Fruit fly (Drosophila melanogaster) whole organism, embryonic: ENCODE results near the gene dbe.

ENCODE experiments used
- Atf6 ChIP-seq: fragments of 200-800 bp; sonication (Bioruptor generic); IDR thresholded peaks from 2 replicates; pipeline ENCODE4 v1.3.6; 2022; ENCODE audit warnings: missing biosample characterization, missing genetic modification characterization
- BEAF-32 ChIP-seq: fragments of 200-800 bp; sonication (Bioruptor generic); optimal IDR thresholded peaks from 3 replicates; lab custom pipeline; 2017; ENCODE audit warnings: missing biosample characterization, missing genetic modification characterization, mild to moderate bottlenecking, moderate library complexity, missing genetic modification reagents
- CG10267 ChIP-seq: fragments of 200-800 bp; sonication (Bioruptor generic); optimal IDR thresholded peaks from 2 replicates; lab custom pipeline; 2018; ENCODE audit warnings: missing biosample characterization, mild to moderate bottlenecking, missing genetic modification characterization, moderate library complexity
- CG11247 ChIP-seq: fragments of 200-800 bp; sonication (Bioruptor generic); IDR thresholded peaks from 2 replicates; pipeline ENCODE4 v1.3.6; 2022; ENCODE audit warnings: missing biosample characterization, missing genetic modification characterization
- CG12071 ChIP-seq: fragments of 200-800 bp; sonication (Bioruptor generic); optimal IDR thresholded peaks from 3 replicates; lab custom pipeline; 2018; ENCODE audit warnings: missing biosample characterization, mild to moderate bottlenecking, missing genetic modification characterization
- CG1233 ChIP-seq: fragments of 200-800 bp; sonication (Bioruptor generic); optimal IDR thresholded peaks from 4 replicates; lab custom pipeline; 2018; ENCODE audit warnings: missing biosample characterization, mild to moderate bottlenecking, missing genetic modification characterization
- CG14667 ChIP-seq: fragments of 200-800 bp; sonication (Bioruptor generic); IDR thresholded peaks from 2 replicates; pipeline ENCODE4 v1.3.6; 2022; ENCODE audit warnings: missing biosample characterization, missing genetic modification characterization
- CG1832 ChIP-seq: fragments of 200-800 bp; sonication (Bioruptor generic); optimal IDR thresholded peaks from 2 replicates; lab custom pipeline; 2017; ENCODE audit warnings: missing biosample characterization, mild to moderate bottlenecking, missing genetic modification characterization, inconsistent platforms
- CG2116 ChIP-seq: fragments of 200-800 bp; sonication (Bioruptor generic); optimal IDR thresholded peaks from 3 replicates; lab custom pipeline; 2018; ENCODE audit warnings: missing biosample characterization, mild to moderate bottlenecking, missing genetic modification characterization
- CG7556 ChIP-seq: fragments of 200-800 bp; sonication (Bioruptor generic); optimal IDR thresholded peaks from 2 replicates; lab custom pipeline; 2017; ENCODE audit warnings: missing biosample characterization, mild to moderate bottlenecking, missing genetic modification characterization
- CG7928 ChIP-seq: fragments of 200-800 bp; sonication (Bioruptor generic); optimal IDR thresholded peaks from 2 replicates; lab custom pipeline; 2017; ENCODE audit warnings: missing biosample characterization, mild to moderate bottlenecking, missing genetic modification characterization
- CG7987 ChIP-seq: fragments of 200-800 bp; sonication (Bioruptor generic); optimal IDR thresholded peaks from 2 replicates; lab custom pipeline; 2018; ENCODE audit warnings: missing biosample characterization, mild to moderate bottlenecking, missing genetic modification characterization, moderate library complexity
- CG9727 ChIP-seq: fragments of 200-800 bp; sonication (Bioruptor generic); optimal IDR thresholded peaks from 3 replicates; lab custom pipeline; 2017; ENCODE audit warnings: missing biosample characterization, mild to moderate bottlenecking, missing genetic modification characterization
- Camta ChIP-seq: fragments of 200-800 bp; sonication (Bioruptor generic); optimal IDR thresholded peaks from 2 replicates; lab custom pipeline; 2016; ENCODE audit warnings: missing biosample characterization, missing genetic modification characterization
- Dek ChIP-seq: fragments of 200-800 bp; sonication (Bioruptor generic); optimal IDR thresholded peaks from 3 replicates; lab custom pipeline; 2019; ENCODE audit warnings: missing biosample characterization, mild to moderate bottlenecking, missing genetic modification characterization, moderate library complexity
- E2f1 ChIP-seq: fragments of 200-800 bp; sonication (Bioruptor generic); IDR thresholded peaks from 2 replicates; pipeline ENCODE4 v1.3.6; 2022; ENCODE audit warnings: missing biosample characterization, missing genetic modification characterization
- Eip74EF ChIP-seq, 2 experiments: fragments of 200-800 bp in 1 of 2; fragments of >200 bp in 1 of 2; sonication (Bioruptor generic) in 1 of 2; optimal IDR thresholded peaks; 2 replicates each; lab custom pipeline; 2017 to 2019; ENCODE audit warnings: missing biosample characterization in 2 of 2, missing genetic modification characterization in 2 of 2, mild to moderate bottlenecking in 1 of 2, moderate library complexity in 1 of 2
- Ets97D ChIP-seq: fragments of 200-800 bp; sonication (Bioruptor generic); optimal IDR thresholded peaks from 3 replicates; lab custom pipeline; 2016; ENCODE audit warnings: missing biosample characterization, missing genetic modification characterization
- Gsc ChIP-seq: fragments of 200-800 bp; sonication (Bioruptor generic); IDR thresholded peaks from 2 replicates; pipeline ENCODE4 v1.3.6; 2022; ENCODE audit warnings: missing biosample characterization, missing genetic modification characterization
- Gug ChIP-seq: fragments of 200-800 bp; sonication (Bioruptor generic); IDR thresholded peaks from 4 replicates; pipeline ENCODE4 v1.3.6; 2022; ENCODE audit warnings: missing biosample characterization, missing genetic modification characterization
- H2.0 ChIP-seq: fragments of 200-800 bp; sonication (Bioruptor generic); IDR thresholded peaks from 2 replicates; pipeline ENCODE4 v1.3.6; 2022; ENCODE audit warnings: missing biosample characterization, missing genetic modification characterization
- HmgD ChIP-seq: fragments of 200-800 bp; sonication (Bioruptor generic); optimal IDR thresholded peaks from 3 replicates; lab custom pipeline; 2016; ENCODE audit warnings: missing biosample characterization, missing genetic modification characterization
- Max ChIP-seq: fragments of 200-800 bp; sonication (Bioruptor generic); optimal IDR thresholded peaks from 2 replicates; lab custom pipeline; 2016; ENCODE audit warnings: missing biosample characterization, mild to moderate bottlenecking, missing genetic modification characterization
- Med ChIP-seq: fragments of 200-800 bp; sonication (Bioruptor generic); peaks from one replicate; lab custom pipeline; 2016; ENCODE audit warnings: missing biosample characterization, missing genetic modification characterization, mild to moderate bottlenecking, inconsistent platforms, moderate library complexity
- Mes4 ChIP-seq: fragments of 200-800 bp; sonication (Bioruptor generic); optimal IDR thresholded peaks from 2 replicates; lab custom pipeline; 2016; ENCODE audit warnings: missing biosample characterization, missing genetic modification characterization
- Oli ChIP-seq: fragments of 200-800 bp; sonication (Bioruptor generic); optimal IDR thresholded peaks from 2 replicates; lab custom pipeline; 2018; ENCODE audit warnings: missing biosample characterization, mild to moderate bottlenecking, missing genetic modification characterization, moderate library complexity
- Opbp ChIP-seq: fragments of 200-800 bp; sonication (Bioruptor generic); IDR thresholded peaks from 3 replicates; pipeline ENCODE4 v1.3.6; 2022; ENCODE audit warnings: missing biosample characterization, missing genetic modification characterization; ENCODE audit not compliant: partially characterized antibody
- Rfx ChIP-seq: fragments of 200-800 bp; sonication (Bioruptor generic); IDR thresholded peaks from 2 replicates; pipeline ENCODE4 v1.3.6; 2022; ENCODE audit warnings: missing biosample characterization, missing genetic modification characterization
- Rx ChIP-seq: fragments of 200-800 bp; sonication (Bioruptor generic); IDR thresholded peaks from 2 replicates; pipeline ENCODE4 v1.3.6; 2022; ENCODE audit warnings: missing biosample characterization, missing genetic modification characterization
- Xbp1 ChIP-seq: fragments of 200-800 bp; sonication (Bioruptor generic); optimal IDR thresholded peaks from 3 replicates; lab custom pipeline; 2016; ENCODE audit warnings: missing biosample characterization, mild to moderate bottlenecking, missing genetic modification characterization
- amos ChIP-seq: fragments of 200-800 bp; sonication (Bioruptor generic); IDR thresholded peaks from 2 replicates; pipeline ENCODE4 v1.3.6; 2022; ENCODE audit warnings: missing biosample characterization, missing genetic modification characterization; ENCODE audit not compliant: partially characterized antibody
- ara ChIP-seq: fragments of 200-800 bp; sonication (Bioruptor generic); IDR thresholded peaks from 2 replicates; pipeline ENCODE4 v1.3.6; 2022; ENCODE audit warnings: missing biosample characterization, missing genetic modification characterization
- br ChIP-seq: fragments of >200 bp; optimal IDR thresholded peaks from 2 replicates; lab custom pipeline; 2017
- btn ChIP-seq: fragments of 200-800 bp; sonication (Bioruptor generic); optimal IDR thresholded peaks from 2 replicates; lab custom pipeline; 2016; ENCODE audit warnings: missing biosample characterization, missing genetic modification characterization
- chif ChIP-seq, 2 experiments: fragments of 200-800 bp; sonication (Bioruptor generic); optimal IDR thresholded peaks; 3 replicates each; lab custom pipeline; 2016; ENCODE audit warnings: missing biosample characterization in 2 of 2, missing genetic modification characterization in 2 of 2
- dysf ChIP-seq: fragments of 200-800 bp; sonication (Bioruptor generic); IDR thresholded peaks from 3 replicates; pipeline ENCODE4 v1.3.6; 2022; ENCODE audit warnings: missing biosample characterization, missing genetic modification characterization
- fd3F ChIP-seq: fragments of 200-800 bp; sonication (Bioruptor generic); optimal IDR thresholded peaks from 2 replicates; lab custom pipeline; 2018; ENCODE audit warnings: missing biosample characterization, mild to moderate bottlenecking, missing genetic modification characterization, moderate library complexity
- gfzf ChIP-seq: fragments of 200-800 bp; sonication (Bioruptor generic); optimal IDR thresholded peaks from 2 replicates; lab custom pipeline; 2016; ENCODE audit warnings: missing biosample characterization, mild to moderate bottlenecking, missing genetic modification characterization, moderate library complexity
- gro ChIP-seq: fragments of 200-800 bp; sonication (Bioruptor generic); optimal IDR thresholded peaks from 2 replicates; lab custom pipeline; 2016; ENCODE audit warnings: missing biosample characterization, missing genetic modification characterization
- jing ChIP-seq: fragments of 200-800 bp; sonication (Bioruptor generic); optimal IDR thresholded peaks from 2 replicates; lab custom pipeline; 2018; ENCODE audit warnings: missing biosample characterization, mild to moderate bottlenecking, missing genetic modification characterization
- kay ChIP-seq: fragments of 200-800 bp; sonication (Bioruptor generic); optimal IDR thresholded peaks from 2 replicates; lab custom pipeline; 2016; ENCODE audit warnings: missing biosample characterization, missing genetic modification characterization
- lilli ChIP-seq: fragments of 200-800 bp; sonication (Bioruptor generic); optimal IDR thresholded peaks from 3 replicates; lab custom pipeline; 2016; ENCODE audit warnings: missing biosample characterization, missing genetic modification characterization
- pum ChIP-seq: fragments of 200-800 bp; sonication (Bioruptor generic); optimal IDR thresholded peaks from 2 replicates; lab custom pipeline; 2016; ENCODE audit warnings: missing biosample characterization, missing genetic modification characterization
- slbo ChIP-seq: fragments of 200-800 bp; sonication (Bioruptor generic); IDR thresholded peaks from 2 replicates; pipeline ENCODE4 v1.3.6; 2022; ENCODE audit warnings: missing biosample characterization, missing genetic modification characterization
- slp2 ChIP-seq: fragments of 200-800 bp; sonication (Bioruptor generic); optimal IDR thresholded peaks from 2 replicates; lab custom pipeline; 2016; ENCODE audit warnings: missing biosample characterization, missing genetic modification characterization
- stc ChIP-seq: fragments of 200-800 bp; sonication (Bioruptor generic); IDR thresholded peaks from 2 replicates; pipeline ENCODE4 v1.3.6; 2022; ENCODE audit warnings: missing biosample characterization, missing genetic modification characterization
- tgo ChIP-seq: fragments of 200-800 bp; sonication (Bioruptor generic); IDR thresholded peaks from 3 replicates; pipeline ENCODE4 v1.3.6; 2022; ENCODE audit warnings: missing biosample characterization, missing genetic modification characterization
- tll ChIP-seq, 2 experiments: fragments of 200-800 bp in 1 of 2; fragments of >200 bp in 1 of 2; sonication (Bioruptor generic) in 1 of 2; optimal IDR thresholded peaks; 2 replicates each; lab custom pipeline; 2017 to 2019; ENCODE audit warnings: missing biosample characterization in 2 of 2, missing genetic modification characterization in 2 of 2, mild to moderate bottlenecking in 1 of 2, moderate library complexity in 1 of 2
- toy ChIP-seq: fragments of 200-800 bp; sonication (Bioruptor generic); IDR thresholded peaks from 2 replicates; pipeline ENCODE4 v1.3.6; 2022; ENCODE audit warnings: missing biosample characterization, missing genetic modification characterization
- unpg ChIP-seq: fragments of 200-800 bp; sonication (Bioruptor generic); optimal IDR thresholded peaks from 3 replicates; lab custom pipeline; 2018; ENCODE audit warnings: missing biosample characterization, mild to moderate bottlenecking, missing genetic modification characterization, moderate library complexity

dbe gene

DNA sequence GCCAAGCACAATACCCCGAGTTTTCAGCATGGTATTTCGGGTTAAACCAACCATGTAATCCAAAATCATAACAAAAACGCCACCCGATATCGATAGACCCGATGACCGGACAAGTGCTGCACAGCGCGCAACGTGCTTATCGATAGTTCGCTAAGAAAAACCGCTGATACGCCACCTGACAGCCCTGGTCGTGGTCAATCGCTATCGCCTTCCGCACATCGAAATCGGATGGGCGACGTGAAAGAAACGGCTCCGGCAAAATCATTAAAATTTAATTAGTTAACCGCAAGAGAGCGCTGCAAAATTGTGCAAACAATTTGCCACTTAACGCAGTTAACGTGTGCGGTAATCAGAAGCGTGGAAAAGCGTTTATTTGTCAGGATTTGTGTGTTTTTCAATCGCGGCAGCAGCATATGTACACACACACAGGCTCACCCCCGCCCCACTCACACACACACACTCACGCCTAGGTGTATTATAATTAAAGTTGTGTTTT, 43.8 kb downstream of the dbe start, which contains the start of the genes CG3862 and dock (continued):
- TF ChIP-seq BEAF-32, result peak; percentile 95
- no peak for TF ChIP-seq tgo (GFP tag; lab: Robert Waterston, UW)
- TF ChIP-seq pum (GFP tag; lab: Kevin White, UChicago), result peak; percentile 63
- peak; percentile 91 for TF ChIP-seq CG10267 (tag; lab: Kevin White, UChicago)
- TF ChIP-seq CG7556 (GFP tag; lab: Kevin White, UChicago), result peak; percentile 47
- TF ChIP-seq H2.0, result no peak; the same call in 1 of the 2 replicates
- TF ChIP-seq btn, result no peak
- peak in 1 of 2 experiments; percentile 66 for TF ChIP-seq Eip74EF (GFP tag; optimal IDR thresholded peaks at IDR 0.05; lab: Kevin White, UChicago)
- TF ChIP-seq jing, result no peak
- TF ChIP-seq Dek (tag; lab: Kevin White, UChicago), result peak; percentile 36
- TF ChIP-seq Oli (tag; lab: Kevin White, UChicago), result no peak
- peak; percentile 26 for TF ChIP-seq CG12071 (GFP tag; lab: Kevin White, UChicago)
- no peak for TF ChIP-seq stc (GFP tag; lab: Robert Waterston, UW)
- 0 out of 2 replicates have a peak, but pooled peaks have one; percentile 25 for TF ChIP-seq Atf6 (GFP tag; lab: Robert Waterston, UW)
- TF ChIP-seq Opbp (GFP tag; lab: Robert Waterston, UW), result peak; percentile 97
- no peak for TF ChIP-seq dysf
- TF ChIP-seq Ets97D (GFP tag; lab: Kevin White, UChicago), result peak; percentile 85
- peak; percentile 75 for TF ChIP-seq slbo (GFP tag; lab: Robert Waterston, UW)
- TF ChIP-seq gfzf (GFP tag; lab: Kevin White, UChicago), result peak; percentile 48
- no peak for TF ChIP-seq slp2
- 0 out of 2 replicates have a peak, but pooled peaks have one; percentile 21 for TF ChIP-seq Rx (GFP tag; lab: Robert Waterston, UW)
- peak; percentile 8 for TF ChIP-seq Mes4 (GFP tag; lab: Kevin White, UChicago)
- TF ChIP-seq CG11247, result peak; percentile 56; the same call in 1 of the 2 replicates
- TF ChIP-seq ara (GFP tag; lab: Robert Waterston, UW), result peak; percentile 37; the same call in 1 of the 2 replicates
- TF ChIP-seq HmgD, result peak; percentile 83
- TF ChIP-seq CG7928 (GFP tag; lab: Kevin White, UChicago), result peak; percentile 88
- TF ChIP-seq Max, result peak; percentile 64
- no peak for TF ChIP-seq toy (GFP tag; lab: Robert Waterston, UW)
- TF ChIP-seq br (lab: Kevin White, UChicago), result no peak
- peak; percentile 33 for TF ChIP-seq unpg (GFP tag; lab: Kevin White, UChicago)
- peak; percentile 50 for TF ChIP-seq Xbp1 (GFP tag; lab: Kevin White, UChicago)
- TF ChIP-seq CG7987, result peak; percentile 71
- peak; percentile 77 for TF ChIP-seq gro (GFP tag; lab: Kevin White, UChicago)
- TF ChIP-seq CG14667, result no peak
- no peak for TF ChIP-seq E2f1
- TF ChIP-seq amos (GFP tag; lab: Robert Waterston, UW), result peak; percentile 95
- peak; percentile 97 for TF ChIP-seq Med (GFP tag; lab: Kevin White, UChicago)
- peak; percentile 46 for TF ChIP-seq kay (GFP tag; lab: Kevin White, UChicago)
- TF ChIP-seq chif (GFP tag; optimal IDR thresholded peaks at IDR 0.05; lab: Kevin White, UChicago), result peak; percentile 7 to 28
- peak; percentile 71 for TF ChIP-seq Rfx
- TF ChIP-seq CG2116, result peak; percentile 88
- TF ChIP-seq CG9727, result peak; percentile 51
- no peak for TF ChIP-seq tll (GFP tag; optimal IDR thresholded peaks at IDR 0.05; lab: Kevin White, UChicago)
- TF ChIP-seq lilli, result peak; percentile 65
- TF ChIP-seq fd3F (GFP tag; lab: Kevin White, UChicago), result peak; percentile 29
- peak; percentile 11; the same call in 1 of the 4 replicates for TF ChIP-seq Gug (GFP tag; lab: Robert Waterston, UW)
- peak; percentile 43 for TF ChIP-seq CG1233 (GFP tag; lab: Kevin White, UChicago)
- TF ChIP-seq Camta (GFP tag; lab: Kevin White, UChicago), result no peak
- no peak for TF ChIP-seq Gsc (GFP tag; lab: Robert Waterston, UW)
- TF ChIP-seq CG1832, result no peak
